Worm (Caenorhabditis elegans): ENCODE results near the gene Y38C1AA.12.

- TF ChIP-seq nhr-23 (tag; optimal IDR thresholded peaks at IDR 0.05) (no peak), ama-1 (optimal IDR thresholded peaks at IDR 0.05) (no peak), blmp-1 (tag; optimal IDR thresholded peaks at IDR 0.05; ENCODE audit: insufficient read depth) (no peak), C34F6.9 (tag; optimal IDR thresholded peaks at IDR 0.05) (no peak), snpc-4 (tag; optimal IDR thresholded peaks at IDR 0.05) (no peak)
These were observed 42.3 kb upstream of the Y38C1AA.12 start for ce11 chrIV:149794-150193.

All from whole organism, L2 larva.